Fruit fly (Drosophila melanogaster) whole organism, embryonic: Measurements from ENCODE around the gene Ide.

ENCODE experiments used
- CG10147 ChIP-seq: fragments of 200-800 bp; sonication (Bioruptor generic); optimal IDR thresholded peaks from 2 replicates; lab custom pipeline; 2019; ENCODE audit warnings: missing biosample characterization, mild to moderate bottlenecking, missing genetic modification characterization, moderate library complexity
- CG10366 ChIP-seq: fragments of 200-800 bp; sonication (Bioruptor generic); IDR thresholded peaks from 2 replicates; pipeline ENCODE4 v1.3.6; 2022; ENCODE audit warnings: missing biosample characterization, missing genetic modification characterization
- CG10543 ChIP-seq: fragments of 200-800 bp; sonication (Bioruptor generic); optimal IDR thresholded peaks from 3 replicates; lab custom pipeline; 2017; ENCODE audit warnings: missing biosample characterization, mild to moderate bottlenecking, missing genetic modification characterization, moderate library complexity
- CG10959 ChIP-seq: fragments of 200-800 bp; sonication (Bioruptor generic); IDR thresholded peaks from 2 replicates; pipeline ENCODE4 v1.3.6; 2022; ENCODE audit warnings: missing biosample characterization, missing genetic modification characterization
- CG11398 ChIP-seq: fragments of 200-800 bp; sonication (Bioruptor generic); optimal IDR thresholded peaks from 2 replicates; lab custom pipeline; 2016; ENCODE audit warnings: missing biosample characterization, missing genetic modification characterization
- CG11504 ChIP-seq: fragments of 200-800 bp; sonication (Bioruptor generic); optimal IDR thresholded peaks from 3 replicates; lab custom pipeline; 2019; ENCODE audit warnings: missing biosample characterization, mild to moderate bottlenecking, missing genetic modification characterization, moderate library complexity
- CG13894 ChIP-seq: fragments of 200-800 bp; sonication (Bioruptor generic); optimal IDR thresholded peaks from 3 replicates; lab custom pipeline; 2018; ENCODE audit warnings: missing biosample characterization, mild to moderate bottlenecking, missing genetic modification characterization, moderate library complexity
- CG15269 ChIP-seq: fragments of 200-800 bp; sonication (Bioruptor generic); optimal IDR thresholded peaks from 2 replicates; lab custom pipeline; 2018; ENCODE audit warnings: missing biosample characterization, mild to moderate bottlenecking, missing genetic modification characterization, moderate library complexity
- CG15514 ChIP-seq: fragments of 200-800 bp; sonication (Bioruptor generic); optimal IDR thresholded peaks from 3 replicates; lab custom pipeline; 2017; ENCODE audit warnings: missing biosample characterization, missing genetic modification characterization, mild to moderate bottlenecking, moderate library complexity, missing genetic modification reagents
- CG16813 ChIP-seq: fragments of 200-800 bp; sonication (Bioruptor generic); IDR thresholded peaks from 3 replicates; pipeline ENCODE4 v1.3.6; 2022; ENCODE audit warnings: missing biosample characterization, missing genetic modification characterization; ENCODE audit not compliant: partially characterized antibody
- CG1792 ChIP-seq: fragments of 200-800 bp; sonication (Bioruptor generic); optimal IDR thresholded peaks from 2 replicates; lab custom pipeline; 2016; ENCODE audit warnings: missing biosample characterization, missing genetic modification characterization
- CG18011 ChIP-seq: fragments of 200-800 bp; sonication (Bioruptor generic); optimal IDR thresholded peaks from 2 replicates; lab custom pipeline; 2017; ENCODE audit warnings: missing biosample characterization, missing genetic modification characterization, mild to moderate bottlenecking, moderate library complexity, missing genotype
- CG2202 ChIP-seq: fragments of 200-800 bp; sonication (Bioruptor generic); optimal IDR thresholded peaks from 2 replicates; lab custom pipeline; 2018; ENCODE audit warnings: missing biosample characterization, mild to moderate bottlenecking, missing genetic modification characterization
- CG2678 ChIP-seq: fragments of 200-800 bp; sonication (Bioruptor generic); optimal IDR thresholded peaks from 3 replicates; lab custom pipeline; 2019; ENCODE audit warnings: missing biosample characterization, mild to moderate bottlenecking, missing genetic modification characterization, moderate library complexity
- CG30431 ChIP-seq: fragments of 200-800 bp; sonication (Bioruptor generic); optimal IDR thresholded peaks from 2 replicates; lab custom pipeline; 2017; ENCODE audit warnings: missing biosample characterization, missing genetic modification characterization
- CG3065 ChIP-seq: fragments of 200-800 bp; sonication (Bioruptor generic); optimal IDR thresholded peaks from 2 replicates; lab custom pipeline; 2016; ENCODE audit warnings: missing biosample characterization, missing genetic modification characterization
- CG3995 ChIP-seq: fragments of 200-800 bp; sonication (Bioruptor generic); optimal IDR thresholded peaks from 3 replicates; lab custom pipeline; 2016; ENCODE audit warnings: missing biosample characterization, missing genetic modification characterization
- CG4282 ChIP-seq: fragments of 200-800 bp; sonication (Bioruptor generic); optimal IDR thresholded peaks from 2 replicates; lab custom pipeline; 2016; ENCODE audit warnings: missing biosample characterization, missing genetic modification characterization
- CG5180 ChIP-seq: fragments of 200-800 bp; sonication (Bioruptor generic); optimal IDR thresholded peaks from 3 replicates; lab custom pipeline; 2017; ENCODE audit warnings: missing biosample characterization, missing genetic modification characterization, mild to moderate bottlenecking, moderate library complexity, missing genetic modification reagents
- CG6854 ChIP-seq: fragments of 200-800 bp; sonication (Bioruptor generic); optimal IDR thresholded peaks from 3 replicates; lab custom pipeline; 2017; ENCODE audit warnings: missing biosample characterization, mild to moderate bottlenecking, missing genetic modification characterization
- CG7745 ChIP-seq: fragments of 200-800 bp; sonication (Bioruptor generic); optimal IDR thresholded peaks from 2 replicates; lab custom pipeline; 2018; ENCODE audit warnings: missing biosample characterization, mild to moderate bottlenecking, missing genetic modification characterization, moderate library complexity
- CG9437 ChIP-seq: fragments of 200-800 bp; sonication (Bioruptor generic); optimal IDR thresholded peaks from 2 replicates; lab custom pipeline; 2018; ENCODE audit warnings: missing biosample characterization, mild to moderate bottlenecking, missing genetic modification characterization
- Dref ChIP-seq: fragments of 200-800 bp; sonication (Bioruptor generic); IDR thresholded peaks from 2 replicates; pipeline ENCODE4 v1.3.6; 2022; ENCODE audit warnings: missing biosample characterization, missing genetic modification characterization
- Hmr ChIP-seq: fragments of 200-800 bp; sonication (Bioruptor generic); optimal IDR thresholded peaks from 3 replicates; lab custom pipeline; 2017; ENCODE audit warnings: mild to moderate bottlenecking, missing biosample characterization, missing genetic modification reagents, missing genetic modification characterization
- Hr78 ChIP-seq, 2 experiments: fragments of 200-800 bp in 1 of 2; fragments of >200 bp in 1 of 2; sonication (Bioruptor generic) in 1 of 2; optimal IDR thresholded peaks; 2 replicates each; lab custom pipeline; 2017 to 2019; ENCODE audit warnings: missing biosample characterization in 2 of 2, missing genetic modification characterization in 2 of 2, mild to moderate bottlenecking in 1 of 2, moderate library complexity in 1 of 2
- Myb ChIP-seq: fragments of 200-800 bp; sonication (Bioruptor generic); optimal IDR thresholded peaks from 2 replicates; lab custom pipeline; 2016; ENCODE audit warnings: missing biosample characterization, missing genetic modification characterization
- Rfx ChIP-seq: fragments of 200-800 bp; sonication (Bioruptor generic); IDR thresholded peaks from 2 replicates; pipeline ENCODE4 v1.3.6; 2022; ENCODE audit warnings: missing biosample characterization, missing genetic modification characterization
- Sox100B ChIP-seq: fragments of 200-800 bp; sonication (Bioruptor generic); optimal IDR thresholded peaks from 3 replicates; lab custom pipeline; 2018; ENCODE audit warnings: missing biosample characterization, mild to moderate bottlenecking, missing genetic modification characterization
- Stat92E ChIP-seq, 3 experiments: fragments of >200 bp in 2 of 3; fragments of 200-800 bp in 1 of 3; sonication (Bioruptor generic) in 1 of 3; optimal IDR thresholded peaks; 2 replicates each; lab custom pipeline; 2017 to 2019; ENCODE audit warnings: missing biosample characterization in 3 of 3, missing genetic modification characterization in 3 of 3, mild to moderate bottlenecking in 1 of 3, moderate library complexity in 1 of 3
- ase ChIP-seq: fragments of 200-800 bp; sonication (Bioruptor generic); IDR thresholded peaks from 3 replicates; pipeline ENCODE4 v1.3.6; 2022; ENCODE audit warnings: missing biosample characterization, missing genetic modification characterization
- bbx ChIP-seq: fragments of 200-800 bp; sonication (Bioruptor generic); IDR thresholded peaks from 2 replicates; pipeline ENCODE4 v1.3.6; 2022; ENCODE audit warnings: missing biosample characterization, missing genetic modification characterization; ENCODE audit not compliant: partially characterized antibody
- bsh ChIP-seq, 2 experiments: fragments of 200-800 bp; sonication (Bioruptor generic); optimal IDR thresholded peaks; 2 replicates each; lab custom pipeline; 2017 to 2018; ENCODE audit warnings: mild to moderate bottlenecking in 2 of 2, missing biosample characterization in 2 of 2, missing genetic modification characterization in 2 of 2, moderate library complexity in 1 of 2
- cg ChIP-seq: fragments of 200-800 bp; sonication (Bioruptor generic); optimal IDR thresholded peaks from 3 replicates; lab custom pipeline; 2019; ENCODE audit warnings: missing biosample characterization, mild to moderate bottlenecking, missing genetic modification characterization, moderate library complexity
- crp ChIP-seq, 2 experiments: fragments of 200-800 bp; sonication (Bioruptor generic); optimal IDR thresholded peaks; 2 replicates in 1 of 2; 3 replicates in 1 of 2; lab custom pipeline; 2017; ENCODE audit warnings: missing biosample characterization in 2 of 2, missing genetic modification characterization in 2 of 2, mild to moderate bottlenecking in 1 of 2, moderate library complexity in 1 of 2
- cwo ChIP-seq: fragments of 200-800 bp; sonication (Bioruptor generic); optimal IDR thresholded peaks from 3 replicates; lab custom pipeline; 2017; ENCODE audit warnings: missing biosample characterization, missing genetic modification characterization, mild to moderate bottlenecking, moderate library complexity, missing genetic modification reagents
- danr ChIP-seq: fragments of 200-800 bp; sonication (Bioruptor generic); IDR thresholded peaks from 2 replicates; pipeline ENCODE4 v1.3.6; 2022; ENCODE audit warnings: missing biosample characterization, missing genetic modification characterization
- en ChIP-seq: fragments of 200-800 bp; sonication (Bioruptor generic); optimal IDR thresholded peaks from 2 replicates; lab custom pipeline; 2016; ENCODE audit warnings: missing biosample characterization, missing genetic modification characterization
- gfzf ChIP-seq: fragments of 200-800 bp; sonication (Bioruptor generic); optimal IDR thresholded peaks from 2 replicates; lab custom pipeline; 2016; ENCODE audit warnings: missing biosample characterization, mild to moderate bottlenecking, missing genetic modification characterization, moderate library complexity
- gsb ChIP-seq: fragments of 200-800 bp; sonication (Bioruptor generic); IDR thresholded peaks from 2 replicates; pipeline ENCODE4 v1.3.6; 2022; ENCODE audit warnings: missing biosample characterization, missing genetic modification characterization
- ham ChIP-seq: fragments of 200-800 bp; sonication (Bioruptor generic); IDR thresholded peaks from 2 replicates; pipeline ENCODE4 v1.3.6; 2022; ENCODE audit warnings: missing biosample characterization, missing genetic modification characterization
- kay ChIP-seq: fragments of 200-800 bp; sonication (Bioruptor generic); optimal IDR thresholded peaks from 2 replicates; lab custom pipeline; 2016; ENCODE audit warnings: missing biosample characterization, missing genetic modification characterization
- mirr ChIP-seq: fragments of 200-800 bp; sonication (Bioruptor generic); optimal IDR thresholded peaks from 3 replicates; lab custom pipeline; 2018; ENCODE audit warnings: missing biosample characterization, mild to moderate bottlenecking, missing genetic modification characterization
- pan ChIP-seq, 4 experiments: fragments of >200 bp in 3 of 4; fragments of 200-800 bp in 1 of 4; sonication (Bioruptor generic) in 1 of 4; optimal IDR thresholded peaks in 3 of 4; IDR thresholded peaks in 1 of 4; 2 replicates each; pipeline versions ENCODE4 v1.3.6 to Lab custom; 2017 to 2022; ENCODE audit warnings: missing biosample characterization in 2 of 4, missing genetic modification characterization in 2 of 4, mixed read lengths in 1 of 4
- pita ChIP-seq: fragments of 200-800 bp; sonication (Bioruptor generic); optimal IDR thresholded peaks from 2 replicates; lab custom pipeline; 2017; ENCODE audit warnings: missing biosample characterization, mild to moderate bottlenecking, missing genetic modification characterization
- ranshi ChIP-seq: fragments of 200-800 bp; sonication (Bioruptor generic); IDR thresholded peaks from 2 replicates; pipeline ENCODE4 v1.3.6; 2022; ENCODE audit warnings: missing biosample characterization, missing genetic modification characterization
- so ChIP-seq: fragments of 200-800 bp; sonication (Bioruptor generic); IDR thresholded peaks from 3 replicates; pipeline ENCODE4 v1.3.6; 2022; ENCODE audit warnings: missing biosample characterization, missing genetic modification characterization
- sob ChIP-seq: fragments of 200-800 bp; sonication (Bioruptor generic); IDR thresholded peaks from 2 replicates; pipeline ENCODE4 v1.3.6; 2022; ENCODE audit warnings: missing biosample characterization, missing genetic modification characterization
- tio ChIP-seq: fragments of 200-800 bp; sonication (Bioruptor generic); optimal IDR thresholded peaks from 2 replicates; lab custom pipeline; 2017; ENCODE audit warnings: missing biosample characterization, missing genetic modification characterization, inconsistent platforms
- zen2 ChIP-seq: fragments of 200-800 bp; sonication (Bioruptor generic); IDR thresholded peaks from 3 replicates; pipeline ENCODE4 v1.3.6; 2022; ENCODE audit warnings: missing biosample characterization, missing genetic modification characterization; ENCODE audit not compliant: partially characterized antibody

Gene Ide

dm6 chr3L:20385969-20386370 is 10.3 kb upstream of the Ide start (continued):
- TF ChIP-seq CG9437 (GFP tag; lab: Kevin White, UChicago) (no peak), CG7745 (tag; lab: Kevin White, UChicago) (no peak), Dref (GFP tag; lab: Robert Waterston, UW) (0 out of 2 replicates have a peak, but pooled peaks have one; percentile 15), CG4282 (GFP tag; lab: Kevin White, UChicago) (no peak), pita (GFP tag; lab: Kevin White, UChicago) (no peak), Rfx (0 out of 2 replicates have a peak, but pooled peaks have one; percentile 27), CG10147 (GFP tag; lab: Kevin White, UChicago) (peak; percentile 17), Hmr (GFP tag; lab: Kevin White, UChicago) (peak; percentile 23), CG16813 (GFP tag; lab: Robert Waterston, UW) (no peak), sob (GFP tag; lab: Robert Waterston, UW) (peak; percentile 38; the same call in 1 of the 2 replicates), ranshi (GFP tag; lab: Robert Waterston, UW) (0 out of 2 replicates have a peak, but pooled peaks have one; percentile 14), gfzf (no peak), mirr (GFP tag; lab: Kevin White, UChicago) (peak; percentile 24), pan (optimal IDR thresholded peaks at IDR 0.05; lab: Kevin White, UChicago) (no peak), pan (GFP tag; optimal IDR thresholded peaks at IDR 0.05 in 1 of 2, IDR thresholded peaks at IDR 0.05 in 1 of 2) (no peak), ham (no peak), Hr78 (GFP tag; optimal IDR thresholded peaks at IDR 0.05; lab: Kevin White, UChicago) (peak in 1 of 2 experiments; percentile 83), CG5180 (GFP tag; lab: Kevin White, UChicago) (peak; percentile 89), so (GFP tag; lab: Robert Waterston, UW) (no peak), danr (no peak), CG10366 (no peak), cg (peak; percentile 53), CG13894 (tag; lab: Kevin White, UChicago) (peak; percentile 45), CG6854 (GFP tag; lab: Kevin White, UChicago) (no peak), CG18011 (GFP tag; lab: Kevin White, UChicago) (no peak), CG11504 (tag; lab: Kevin White, UChicago) (no peak), CG10543 (peak; percentile 77), CG15514 (peak; percentile 14), Stat92E (GFP tag; optimal IDR thresholded peaks at IDR 0.05; lab: Kevin White, UChicago) (no peak), gsb (GFP tag; lab: Robert Waterston, UW) (no peak), CG1792 (no peak), CG3065 (GFP tag; lab: Kevin White, UChicago) (no peak), tio (GFP tag; lab: Kevin White, UChicago) (no peak), cwo (GFP tag; lab: Kevin White, UChicago) (peak; percentile 16), CG30431 (GFP tag; lab: Kevin White, UChicago) (no peak), crp (GFP tag; optimal IDR thresholded peaks at IDR 0.05; lab: Kevin White, UChicago) (no peak), Myb (no peak), bsh (GFP tag; optimal IDR thresholded peaks at IDR 0.05; lab: Kevin White, UChicago) (no peak), CG2678 (tag; lab: Kevin White, UChicago) (peak; percentile 4), Sox100B (GFP tag; lab: Kevin White, UChicago) (no peak), CG10959 (GFP tag; lab: Robert Waterston, UW) (no peak), bbx (no peak), CG2202 (tag; lab: Kevin White, UChicago) (no peak), ase (GFP tag; lab: Robert Waterston, UW) (no peak), CG3995 (GFP tag; lab: Kevin White, UChicago) (no peak), CG11398 (GFP tag; lab: Kevin White, UChicago) (no peak), kay (GFP tag; lab: Kevin White, UChicago) (no peak), zen2 (GFP tag; lab: Robert Waterston, UW) (no peak), en (GFP tag; lab: Kevin White, UChicago) (no peak), CG15269 (tag; lab: Kevin White, UChicago) (no peak)
